Worm (Caenorhabditis elegans) whole organism, early embryonic: ENCODE data around the gene Y57G11C.28.
A peak's percentile ranks its signal among the peaks of the same experiment; 100 is the strongest.

Experiments
- B0310.2 ChIP-seq: sonication (generic microtip); optimal IDR thresholded peaks from 2 replicates; lab custom pipeline; 2016; ENCODE audit warnings: mild to moderate bottlenecking, missing genetic modification characterization, missing compliant biosample characterization
- F13C5.2 ChIP-seq: sonication (generic microtip); optimal IDR thresholded peaks from 2 replicates; lab custom pipeline; 2017; ENCODE audit warnings: mild to moderate bottlenecking, missing genetic modification characterization, inconsistent platforms, missing compliant biosample characterization
- aly-1 ChIP-seq: sonication (generic microtip); optimal IDR thresholded peaks from 2 replicates; lab custom pipeline; 2016; ENCODE audit warnings: missing genetic modification characterization, missing compliant biosample characterization
- ama-1 ChIP-seq: fragments of 150-350 bp; optimal IDR thresholded peaks from 2 replicates; lab custom pipeline; 2014
- ceh-13 ChIP-seq: fragments of 200-800 bp; sonication (Bioruptor generic); optimal IDR thresholded peaks from 2 replicates; lab custom pipeline; 2018; ENCODE audit warnings: mild to moderate bottlenecking, missing genetic modification characterization, missing compliant biosample characterization
- ceh-36 ChIP-seq: sonication (generic microtip); optimal IDR thresholded peaks from 2 replicates; lab custom pipeline; 2016; ENCODE audit warnings: missing genetic modification characterization, inconsistent platforms, missing compliant biosample characterization
- ets-7 ChIP-seq: sonication (generic microtip); optimal IDR thresholded peaks from 2 replicates; lab custom pipeline; 2016; ENCODE audit warnings: missing genotype, missing genetic modification characterization, missing compliant biosample characterization
- flt-1 ChIP-seq: fragments of 200-800 bp; sonication (Bioruptor generic); IDR thresholded peaks from 2 replicates; pipeline ENCODE4 v1.3.6; 2022; ENCODE audit warnings: missing genetic modification characterization, missing compliant biosample characterization
- hmbx-1 ChIP-seq: sonication (generic microtip); optimal IDR thresholded peaks from 2 replicates; lab custom pipeline; 2016; ENCODE audit warnings: mild to moderate bottlenecking, missing genetic modification characterization, missing compliant biosample characterization
- hmg-4 ChIP-seq: fragments of 200-800 bp; sonication (Bioruptor generic); optimal IDR thresholded peaks from 2 replicates; lab custom pipeline; 2018; ENCODE audit warnings: mild to moderate bottlenecking, missing genetic modification characterization, missing compliant biosample characterization
- hnd-1 ChIP-seq: sonication (generic microtip); optimal IDR thresholded peaks from 2 replicates; lab custom pipeline; 2016; ENCODE audit warnings: missing genetic modification characterization, missing compliant biosample characterization
- pes-1 ChIP-seq: fragments of 200-800 bp; sonication (Bioruptor generic); IDR thresholded peaks from 2 replicates; pipeline ENCODE4 v1.3.6; 2022; ENCODE audit warnings: missing genetic modification reagents, missing genetic modification characterization, missing compliant biosample characterization
- scrt-1 ChIP-seq: fragments of 200-800 bp; sonication (Bioruptor generic); IDR thresholded peaks from 2 replicates; pipeline ENCODE4 v1.3.6; 2022; ENCODE audit warnings: missing genetic modification characterization, missing compliant biosample characterization
- sea-1 ChIP-seq: fragments of 200-800 bp; sonication (Bioruptor generic); conservative IDR thresholded peaks from 2 replicates; pipeline ENCODE4 v1.3.6; 2022; ENCODE audit warnings: missing genetic modification characterization, missing compliant biosample characterization
- tbx-11 ChIP-seq: fragments of 200-800 bp; sonication (Bioruptor generic); IDR thresholded peaks from 2 replicates; pipeline ENCODE4 v1.3.6; 2022; ENCODE audit warnings: missing genetic modification characterization, missing compliant biosample characterization
- tbx-37 ChIP-seq: fragments of 200-800 bp; sonication (Bioruptor generic); conservative IDR thresholded peaks from 2 replicates; pipeline ENCODE4 v1.3.6; 2022; ENCODE audit warnings: missing genetic modification reagents, missing genetic modification characterization, missing compliant biosample characterization
- tra-4 ChIP-seq: sonication (generic microtip); optimal IDR thresholded peaks from 2 replicates; lab custom pipeline; 2017; ENCODE audit warnings: missing genetic modification characterization, missing compliant biosample characterization

Y57G11C.28 gene

DNA sequence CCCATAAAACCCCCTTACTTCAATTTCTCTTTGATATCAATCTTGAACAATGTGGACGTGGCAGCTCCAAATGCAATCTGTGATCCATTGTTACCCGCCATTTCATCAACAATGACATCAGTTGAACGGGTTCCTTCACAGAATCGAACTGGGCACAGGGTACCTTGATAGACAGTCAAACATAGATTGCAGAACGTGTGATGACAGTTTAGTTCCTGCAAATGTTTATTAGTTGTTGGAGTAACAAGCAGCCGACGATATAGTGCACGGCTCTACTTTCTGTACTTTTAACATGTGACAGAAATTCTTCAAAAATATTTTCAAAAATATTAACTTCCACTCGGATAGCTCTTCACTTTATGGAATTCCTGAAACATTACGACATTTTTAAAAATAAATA is 14.7 kb downstream of the Y57G11C.28 start, which contains the start of gene Y57G11C.48:
TSS of gene Y57G11C.48 (minus strand) at position 101 of the 400 bp plus-strand sequence.
- TF ChIP-seq hnd-1 (tag; lab: Kevin White, UChicago) (no peak), sea-1 (GFP tag; lab: Robert Waterston, UW) (no peak), scrt-1 (GFP tag; lab: Robert Waterston, UW) (no peak), tbx-37 (GFP tag; lab: Robert Waterston, UW) (no peak), F13C5.2 (tag; lab: Kevin White, UChicago) (no peak), pes-1 (GFP tag; lab: Robert Waterston, UW) (no peak), tra-4 (no peak), ceh-13 (GFP tag; lab: Kevin White, UChicago) (no peak), ets-7 (tag; lab: Kevin White, UChicago) (no peak)

ce11 chrIV:14949048-14949447 is 19.5 kb downstream of the Y57G11C.28 start:
- no peak for TF ChIP-seq ama-1
- no peak for TF ChIP-seq flt-1 (GFP tag; lab: Robert Waterston, UW)
- TF ChIP-seq ets-7 (tag; lab: Kevin White, UChicago), result no peak
- no peak for TF ChIP-seq ceh-13 (GFP tag; lab: Kevin White, UChicago)
- TF ChIP-seq sea-1 (GFP tag; lab: Robert Waterston, UW), result no peak
- TF ChIP-seq hmg-4 (GFP tag; lab: Kevin White, UChicago), result no peak
- TF ChIP-seq hnd-1 (tag; lab: Kevin White, UChicago), result no peak
- TF ChIP-seq hmbx-1 (tag; lab: Kevin White, UChicago), result no peak
- no peak for TF ChIP-seq aly-1 (tag; lab: Kevin White, UChicago)
- no peak for TF ChIP-seq tbx-11 (GFP tag; lab: Robert Waterston, UW)
- TF ChIP-seq F13C5.2 (tag; lab: Kevin White, UChicago), result no peak
- no peak for TF ChIP-seq B0310.2
- no peak for TF ChIP-seq ceh-36 (tag; lab: Kevin White, UChicago)
- no peak for TF ChIP-seq scrt-1 (GFP tag; lab: Robert Waterston, UW)
- no peak for TF ChIP-seq tra-4
- TF ChIP-seq tbx-37 (GFP tag; lab: Robert Waterston, UW), result no peak
- no peak for TF ChIP-seq pes-1 (GFP tag; lab: Robert Waterston, UW)

DNA sequence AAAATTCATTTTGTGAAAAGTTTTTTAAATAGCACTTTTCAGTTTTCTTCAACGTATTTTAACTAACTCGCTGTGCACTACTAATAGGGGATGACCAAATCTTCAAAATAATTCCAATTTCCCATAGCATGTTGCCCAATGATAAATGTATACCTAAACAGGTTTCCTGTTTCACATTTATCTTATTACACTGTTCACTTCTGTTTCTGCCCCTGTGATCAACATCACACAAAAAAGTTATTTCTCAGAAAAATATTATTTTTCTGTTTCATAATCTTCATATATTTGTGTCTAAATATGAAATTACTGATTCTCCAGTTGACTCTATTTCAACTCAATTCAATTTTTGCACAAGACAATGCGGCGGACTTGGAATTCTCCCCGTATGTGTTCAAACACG is 20.9 kb downstream of the Y57G11C.28 start, which contains the start of gene Y41E3.22:
TSS of gene Y41E3.22 (plus strand) at position 243 of the 400 bp plus-strand sequence.
- no peak for TF ChIP-seq ceh-13 (GFP tag; lab: Kevin White, UChicago)
- TF ChIP-seq pes-1 (GFP tag; lab: Robert Waterston, UW), result no peak
- TF ChIP-seq hmbx-1 (tag; lab: Kevin White, UChicago), result no peak
- no peak for TF ChIP-seq tra-4
- TF ChIP-seq hmg-4 (GFP tag; lab: Kevin White, UChicago), result no peak
- TF ChIP-seq aly-1 (tag; lab: Kevin White, UChicago), result no peak
- no peak for TF ChIP-seq ceh-36 (tag; lab: Kevin White, UChicago)
- TF ChIP-seq F13C5.2 (tag; lab: Kevin White, UChicago), result no peak
- no peak for TF ChIP-seq tbx-37 (GFP tag; lab: Robert Waterston, UW)
- no peak for TF ChIP-seq ets-7 (tag; lab: Kevin White, UChicago)
- no peak for TF ChIP-seq B0310.2
- no peak for TF ChIP-seq tbx-11 (GFP tag; lab: Robert Waterston, UW)

DNA sequence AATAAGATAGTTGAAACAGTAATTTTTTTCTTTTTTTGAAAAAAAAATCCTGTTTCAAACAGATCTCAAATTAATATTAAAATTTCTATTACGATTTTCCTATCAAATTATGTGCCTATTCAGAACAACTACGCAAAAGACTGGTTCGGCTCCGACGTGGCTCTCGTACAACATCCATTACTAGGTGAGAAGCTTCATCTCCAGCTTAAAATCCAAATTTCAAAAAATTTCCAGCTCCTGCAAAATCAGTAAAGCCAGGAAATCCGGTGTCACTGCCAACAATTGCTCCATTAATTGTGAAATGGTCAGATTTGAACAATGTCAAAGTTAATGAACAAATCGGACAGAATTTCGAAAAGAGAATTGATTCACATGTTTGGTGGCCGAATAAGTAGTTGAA is 24.3 kb downstream of the Y57G11C.28 start:
- TF ChIP-seq tbx-11 (GFP tag; lab: Robert Waterston, UW), result no peak
- TF ChIP-seq pes-1 (GFP tag; lab: Robert Waterston, UW), result no peak
- TF ChIP-seq ceh-13 (GFP tag; lab: Kevin White, UChicago), result no peak
- no peak for TF ChIP-seq aly-1 (tag; lab: Kevin White, UChicago)
- TF ChIP-seq B0310.2, result no peak
- TF ChIP-seq hmbx-1 (tag; lab: Kevin White, UChicago), result no peak
- no peak for TF ChIP-seq ets-7 (tag; lab: Kevin White, UChicago)
- no peak for TF ChIP-seq tbx-37 (GFP tag; lab: Robert Waterston, UW)
- TF ChIP-seq ama-1, result no peak
- TF ChIP-seq sea-1 (GFP tag; lab: Robert Waterston, UW), result no peak
- TF ChIP-seq ceh-36 (tag; lab: Kevin White, UChicago), result no peak
- no peak for TF ChIP-seq hnd-1 (tag; lab: Kevin White, UChicago)
- TF ChIP-seq tra-4, result no peak
- no peak for TF ChIP-seq F13C5.2 (tag; lab: Kevin White, UChicago)
- no peak for TF ChIP-seq hmg-4 (GFP tag; lab: Kevin White, UChicago)
- no peak for TF ChIP-seq scrt-1 (GFP tag; lab: Robert Waterston, UW)
- no peak for TF ChIP-seq flt-1 (GFP tag; lab: Robert Waterston, UW)

DNA sequence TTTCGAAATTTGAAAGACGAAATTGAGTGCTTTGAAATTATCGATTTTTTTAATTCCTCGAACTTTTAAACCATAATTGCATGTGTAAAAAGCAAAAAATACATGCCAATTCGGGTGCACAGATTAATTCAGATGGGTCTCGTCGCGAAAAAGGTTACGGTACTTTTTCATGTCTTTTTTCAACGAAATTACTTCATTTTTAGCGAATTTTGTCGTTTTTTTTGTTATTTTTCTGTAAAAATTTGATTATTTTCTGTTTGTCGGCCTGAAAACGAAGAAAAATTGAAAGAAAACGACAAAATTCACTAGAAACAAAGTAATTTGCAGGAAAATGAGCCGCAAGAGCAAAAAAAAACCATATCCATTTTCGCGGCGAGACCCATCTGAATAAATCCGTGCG is 25.3 kb downstream of the Y57G11C.28 start:
- TF ChIP-seq tbx-11 (GFP tag; lab: Robert Waterston, UW) (no peak), tra-4 (no peak), ets-7 (tag; lab: Kevin White, UChicago) (no peak), scrt-1 (GFP tag; lab: Robert Waterston, UW) (no peak), ceh-13 (GFP tag; lab: Kevin White, UChicago) (no peak), B0310.2 (no peak), ceh-36 (tag; lab: Kevin White, UChicago) (no peak), flt-1 (GFP tag; lab: Robert Waterston, UW) (no peak), F13C5.2 (tag; lab: Kevin White, UChicago) (no peak)

ce11 chrIV:14956693-14957281 is 27.3 kb downstream of the Y57G11C.28 start:
- TF ChIP-seq ama-1, result peak; percentile 47
- TF ChIP-seq hnd-1 (tag; lab: Kevin White, UChicago), result no peak
- 0 out of 2 replicates have a peak, but pooled peaks have one; percentile 47 for TF ChIP-seq sea-1 (GFP tag; lab: Robert Waterston, UW)

DNA sequence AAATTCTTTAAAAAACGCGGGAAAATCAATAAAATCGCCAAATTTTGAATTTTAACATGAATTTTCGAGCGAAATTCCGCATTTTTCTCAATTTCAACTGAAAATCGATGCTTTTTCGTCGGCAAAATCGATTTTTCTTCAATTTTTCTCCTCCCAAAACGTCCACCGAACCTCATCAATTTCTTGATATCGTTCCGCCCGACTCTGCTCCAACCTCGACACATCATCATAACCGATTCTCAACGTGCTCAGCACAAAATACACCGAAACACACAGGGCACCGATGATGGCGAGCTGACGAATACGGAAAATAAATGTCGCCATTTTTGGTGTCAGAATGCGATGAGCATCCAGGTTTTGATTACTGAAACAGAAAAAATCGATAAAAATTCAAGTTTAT is 29.0 kb downstream of the Y57G11C.28 start, which contains the start of gene Y41E3.1:
TSS of gene Y41E3.1 (minus strand) at position 324 of the 400 bp plus-strand sequence.
- no peak for TF ChIP-seq aly-1 (tag; lab: Kevin White, UChicago)
- TF ChIP-seq F13C5.2 (tag; lab: Kevin White, UChicago), result no peak
- no peak for TF ChIP-seq tbx-37 (GFP tag; lab: Robert Waterston, UW)
- TF ChIP-seq scrt-1 (GFP tag; lab: Robert Waterston, UW), result no peak
